Fruit fly (Drosophila melanogaster): ENCODE results near the gene CG7453.

The CG7453 gene

dm6 chrX:19165144-19166011 is 14.6 kb upstream of the CG7453 start (continued):
- TF ChIP-seq kay (GFP tag; optimal IDR thresholded peaks at IDR 0.05) (no peak), crc (GFP tag; optimal IDR thresholded peaks at IDR 0.05) (no peak), Kr (GFP tag; optimal IDR thresholded peaks at IDR 0.05) (no peak), CG42726 (GFP tag; IDR thresholded peaks at IDR 0.05; ENCODE audit: partially characterized antibody) (no peak), jumu (GFP tag; optimal IDR thresholded peaks at IDR 0.05) (no peak), CrebB (tag; optimal IDR thresholded peaks at IDR 0.05) (no peak), CG6854 (GFP tag; optimal IDR thresholded peaks at IDR 0.05) (no peak), CG10654 (GFP tag; optimal IDR thresholded peaks at IDR 0.05) (no peak), CG6765 (GFP tag; optimal IDR thresholded peaks at IDR 0.05) (no peak), tll (GFP tag; optimal IDR thresholded peaks at IDR 0.05) (no peak), D (optimal IDR thresholded peaks at IDR 0.05) (no peak), D (GFP tag; optimal IDR thresholded peaks at IDR 0.05) (no peak), CkIIα-i1 (GFP tag; IDR thresholded peaks at IDR 0.05) (no peak), crol (GFP tag; IDR thresholded peaks at IDR 0.05) (peak; percentile 52; the same call in 1 of the 2 replicates), Spps (tag; optimal IDR thresholded peaks at IDR 0.05) (no peak), phol (tag; optimal IDR thresholded peaks at IDR 0.05) (peak; percentile 1), Mad (GFP tag; optimal IDR thresholded peaks at IDR 0.05) (no peak), NfI (GFP tag; optimal IDR thresholded peaks at IDR 0.05) (no peak), CG17912 (GFP tag; optimal IDR thresholded peaks at IDR 0.05) (no peak), CG18599 (GFP tag; optimal IDR thresholded peaks at IDR 0.05) (no peak), Hr51 (GFP tag; optimal IDR thresholded peaks at IDR 0.05) (peak in 1 of 2 experiments; percentile 28), abd-A (tag; optimal IDR thresholded peaks at IDR 0.05) (peak; percentile 8), ase (GFP tag; IDR thresholded peaks at IDR 0.05) (no peak), MBD-R2 (GFP tag; IDR thresholded peaks at IDR 0.05) (no peak), CG6654 (GFP tag; optimal IDR thresholded peaks at IDR 0.05) (no peak), caup (GFP tag; optimal IDR thresholded peaks at IDR 0.05; ENCODE audit: severe bottlenecking) (no peak), fd102C (GFP tag; optimal IDR thresholded peaks at IDR 0.05) (no peak), danr (GFP tag; IDR thresholded peaks at IDR 0.05) (no peak), nmo (GFP tag; optimal IDR thresholded peaks at IDR 0.05) (peak; percentile 19), al (GFP tag; IDR thresholded peaks at IDR 0.05) (0 out of 2 replicates have a peak, but pooled peaks have one; percentile 5), sima (GFP tag; optimal IDR thresholded peaks at IDR 0.05) (no peak), pzg (GFP tag; optimal IDR thresholded peaks at IDR 0.05) (no peak), GATAe (GFP tag; conservative IDR thresholded peaks at IDR 0.05) (no peak), bab2 (GFP tag; optimal IDR thresholded peaks at IDR 0.05) (no peak), bigmax (GFP tag; optimal IDR thresholded peaks at IDR 0.05) (no peak), psq (GFP tag; optimal IDR thresholded peaks at IDR 0.05) (no peak), inv (GFP tag; IDR thresholded peaks at IDR 0.05; ENCODE audit: partially characterized antibody) (no peak), CG17328 (GFP tag; IDR thresholded peaks at IDR 0.05) (no peak), CG9932 (GFP tag; IDR thresholded peaks at IDR 0.05) (no peak), H15 (GFP tag; IDR thresholded peaks at IDR 0.05) (no peak), CG3847 (GFP tag; IDR thresholded peaks at IDR 0.05) (no peak), slou (GFP tag; optimal IDR thresholded peaks at IDR 0.05) (no peak), CG10366 (GFP tag; IDR thresholded peaks at IDR 0.05) (no peak), CG18619 (GFP tag; optimal IDR thresholded peaks at IDR 0.05) (peak; percentile 40), Hand (GFP tag; optimal IDR thresholded peaks at IDR 0.05) (no peak), grn (GFP tag; optimal IDR thresholded peaks at IDR 0.05) (no peak), MESR4 (GFP tag; optimal IDR thresholded peaks at IDR 0.05) (no peak), CG4328 (GFP tag; optimal IDR thresholded peaks at IDR 0.05) (no peak), sug (tag; optimal IDR thresholded peaks at IDR 0.05) (peak; percentile 94)
